Fruit fly (Drosophila melanogaster) whole organism, wandering third instar larva: Measurements from ENCODE around the gene CG31922.

Source experiments
- Abd-B ChIP-seq: fragments of >200 bp; optimal IDR thresholded peaks from 2 replicates; lab custom pipeline; 2017; ENCODE audit warnings: missing biosample characterization, missing genetic modification characterization
- CG32264 ChIP-seq: fragments of 200-800 bp; sonication (Bioruptor generic); optimal IDR thresholded peaks from 2 replicates; lab custom pipeline; 2016; ENCODE audit warnings: missing biosample characterization, missing genetic modification characterization
- CG9705 ChIP-seq: fragments of 200-800 bp; sonication (Bioruptor generic); optimal IDR thresholded peaks from 2 replicates; lab custom pipeline; 2018; ENCODE audit warnings: missing biosample characterization, mild to moderate bottlenecking, missing genetic modification characterization
- CrebA ChIP-seq: fragments of 200-800 bp; sonication (Bioruptor generic); optimal IDR thresholded peaks from 2 replicates; lab custom pipeline; 2016; ENCODE audit warnings: missing biosample characterization, mild to moderate bottlenecking, missing genetic modification characterization, borderline replicate concordance
- Dfd ChIP-seq: fragments of >200 bp; optimal IDR thresholded peaks from 2 replicates; lab custom pipeline; 2017; ENCODE audit warnings: missing biosample characterization, missing genetic modification characterization
- Dif ChIP-seq: fragments of 200-275, 200-300 bp; sonication (Bioruptor generic); optimal IDR thresholded peaks from 2 replicates; lab custom pipeline; 2018; ENCODE audit warnings: missing biosample characterization, missing genetic modification characterization; ENCODE audit not compliant: partially characterized antibody
- GATAd ChIP-seq: sonication (Bioruptor generic); optimal IDR thresholded peaks from 2 replicates; lab custom pipeline; 2016; ENCODE audit warnings: missing biosample characterization, missing genetic modification characterization
- HLH106 ChIP-seq: fragments of 200-800 bp; optimal IDR thresholded peaks from 3 replicates; lab custom pipeline; 2019; ENCODE audit warnings: missing biosample characterization, mild to moderate bottlenecking, missing genetic modification characterization, moderate library complexity
- Hnf4 ChIP-seq: fragments of 200-800 bp; sonication (Bioruptor generic); optimal IDR thresholded peaks from 2 replicates; lab custom pipeline; 2016; ENCODE audit warnings: missing biosample characterization, mild to moderate bottlenecking, missing genetic modification characterization
- Hr83 ChIP-seq: fragments of 200-300 bp; sonication (Bioruptor generic); optimal IDR thresholded peaks from 2 replicates; lab custom pipeline; 2016; ENCODE audit warnings: missing biosample characterization, mild to moderate bottlenecking, missing genetic modification characterization, moderate library complexity; ENCODE audit not compliant: poor library complexity, severe bottlenecking
- Jra ChIP-seq: sonication (Bioruptor generic); optimal IDR thresholded peaks from 2 replicates; lab custom pipeline; 2016; ENCODE audit warnings: missing biosample characterization, missing genetic modification characterization
- Mio ChIP-seq: sonication (Bioruptor generic); optimal IDR thresholded peaks from 2 replicates; lab custom pipeline; 2016; ENCODE audit warnings: missing biosample characterization, missing genetic modification characterization
- Myc ChIP-seq: fragments of >200 bp; optimal IDR thresholded peaks from 2 replicates; lab custom pipeline; 2017
- N ChIP-seq: fragments of >200 bp; optimal IDR thresholded peaks from 2 replicates; lab custom pipeline; 2018; ENCODE audit warnings: missing biosample characterization, missing external identifiers, missing genetic modification characterization
- OdsH ChIP-seq: fragments of 200-800 bp; sonication (Bioruptor generic); optimal IDR thresholded peaks from 2 replicates; lab custom pipeline; 2016; ENCODE audit warnings: missing biosample characterization, mild to moderate bottlenecking, missing genetic modification characterization
- Rel ChIP-seq, 2 experiments: fragments of 200-800 bp; sonication (Bioruptor generic) in 1 of 2; optimal IDR thresholded peaks; 2 replicates in 1 of 2; 3 replicates in 1 of 2; lab custom pipeline; 2016 to 2019; ENCODE audit warnings: mild to moderate bottlenecking in 2 of 2, missing biosample characterization in 2 of 2, missing genetic modification characterization in 2 of 2, moderate library complexity in 1 of 2
- Sp1 ChIP-seq: fragments of 200-800 bp; sonication (Bioruptor generic); optimal IDR thresholded peaks from 3 replicates; lab custom pipeline; 2019; ENCODE audit warnings: missing biosample characterization, mild to moderate bottlenecking, missing genetic modification characterization, moderate library complexity
- Vsx2 ChIP-seq: fragments of 200-300, 225-300 bp; sonication (Bioruptor generic); optimal IDR thresholded peaks from 2 replicates; lab custom pipeline; 2018; ENCODE audit warnings: missing biosample characterization, missing genetic modification characterization; ENCODE audit not compliant: partially characterized antibody
- br ChIP-seq: fragments of 200-800 bp; sonication (Bioruptor generic); optimal IDR thresholded peaks from 2 replicates; lab custom pipeline; 2016; ENCODE audit warnings: missing biosample characterization, missing genetic modification characterization
- brk ChIP-seq: fragments of 200-800 bp; sonication (Bioruptor generic); optimal IDR thresholded peaks from 2 replicates; lab custom pipeline; 2016; ENCODE audit warnings: missing biosample characterization, mild to moderate bottlenecking, missing genetic modification characterization
- dl ChIP-seq, 2 experiments: fragments of 175-275, 200-275 bp in 1 of 2; fragments of 200-275 bp in 1 of 2; sonication (Bioruptor generic); optimal IDR thresholded peaks; lab custom pipeline; 2018; ENCODE audit warnings: mild to moderate bottlenecking in 2 of 2, missing biosample characterization in 2 of 2, missing genetic modification characterization in 2 of 2, moderate library complexity in 2 of 2; ENCODE audit not compliant: partially characterized antibody in 2 of 2, insufficient read depth in 1 of 2
- dmrt93B ChIP-seq: fragments of 200-800 bp; sonication (Bioruptor generic); optimal IDR thresholded peaks from 2 replicates; lab custom pipeline; 2018; ENCODE audit warnings: missing biosample characterization, mild to moderate bottlenecking, missing genetic modification characterization
- dsf ChIP-seq: sonication (Bioruptor generic); optimal IDR thresholded peaks from 2 replicates; lab custom pipeline; 2016; ENCODE audit warnings: missing biosample characterization, missing genetic modification characterization, borderline replicate concordance
- ey ChIP-seq: fragments of 200-800 bp; sonication (Bioruptor generic); optimal IDR thresholded peaks from 2 replicates; lab custom pipeline; 2016; ENCODE audit warnings: missing biosample characterization, missing genetic modification characterization
- foxo ChIP-seq, 2 experiments: fragments of 200-800 bp; sonication (Bioruptor generic); optimal IDR thresholded peaks; 2 replicates in 1 of 2; 3 replicates in 1 of 2; lab custom pipeline; 2016 to 2017; ENCODE audit warnings: missing biosample characterization in 2 of 2, missing genetic modification characterization in 2 of 2
- fru ChIP-seq: fragments of 200-800 bp; sonication (Bioruptor generic); optimal IDR thresholded peaks from 3 replicates; lab custom pipeline; 2016; ENCODE audit warnings: missing biosample characterization, mild to moderate bottlenecking, missing genetic modification characterization
- h ChIP-seq: fragments of 200-800 bp; sonication (Bioruptor generic); optimal IDR thresholded peaks from 3 replicates; lab custom pipeline; 2016; ENCODE audit warnings: missing biosample characterization, mild to moderate bottlenecking, missing genetic modification characterization
- jim ChIP-seq: fragments of 175-275, 200-325 bp; sonication (Bioruptor generic); optimal IDR thresholded peaks from 2 replicates; lab custom pipeline; 2016; ENCODE audit warnings: missing biosample characterization, mild to moderate bottlenecking, missing genetic modification characterization
- lola ChIP-seq: fragments of >200 bp; optimal IDR thresholded peaks from 2 replicates; lab custom pipeline; 2017; ENCODE audit warnings: missing biosample characterization, missing genetic modification characterization
- pan ChIP-seq: fragments of >200 bp; optimal IDR thresholded peaks from 2 replicates; lab custom pipeline; 2017
- psq ChIP-seq: fragments of 200-800 bp; sonication (Bioruptor generic); optimal IDR thresholded peaks from 3 replicates; lab custom pipeline; 2017; ENCODE audit warnings: missing biosample characterization, mild to moderate bottlenecking, missing genetic modification characterization, moderate library complexity
- rgr ChIP-seq: fragments of 200-800 bp; sonication (Bioruptor generic); optimal IDR thresholded peaks from 3 replicates; lab custom pipeline; 2016; ENCODE audit warnings: missing biosample characterization, mild to moderate bottlenecking, missing genetic modification characterization
- sage ChIP-seq: fragments of 200-800 bp; sonication (Bioruptor generic); optimal IDR thresholded peaks from 2 replicates; lab custom pipeline; 2016; ENCODE audit warnings: missing biosample characterization, mild to moderate bottlenecking, missing genetic modification characterization
- sv ChIP-seq: fragments of 200-800 bp; sonication (Bioruptor generic); optimal IDR thresholded peaks from 3 replicates; lab custom pipeline; 2016; ENCODE audit warnings: missing biosample characterization, missing genetic modification characterization
- tai ChIP-seq: sonication (Bioruptor generic); optimal IDR thresholded peaks from 2 replicates; lab custom pipeline; 2016; ENCODE audit warnings: missing biosample characterization, missing genetic modification characterization

CG31922 gene

dm6 chr2L:1134011-1134743 lies 35.8 kb upstream of the CG31922 start, which contains the start of the genes Iris and CG4577:
Gene Iris (minus strand): TSS chr2L:1134098.
Gene CG4577 (plus strand): TSS chr2L:1134693.
- TF ChIP-seq brk (GFP tag; lab: Kevin White, UChicago) (no peak), ey (GFP tag; lab: Kevin White, UChicago) (no peak), sv (GFP tag; lab: Kevin White, UChicago) (no peak), dmrt93B (GFP tag; lab: Kevin White, UChicago) (no peak), lola (GFP tag; lab: Kevin White, UChicago) (no peak), Hnf4 (GFP tag; lab: Kevin White, UChicago) (no peak), jim (GFP tag; lab: Kevin White, UChicago) (no peak), CG32264 (no peak), HLH106 (tag; lab: Kevin White, UChicago) (no peak), Dif (GFP tag; lab: Kevin White, UChicago) (no peak), psq (GFP tag; lab: Kevin White, UChicago) (no peak), sage (no peak), br (GFP tag; lab: Kevin White, UChicago) (no peak), CrebA (GFP tag; lab: Kevin White, UChicago) (no peak), Sp1 (GFP tag; lab: Kevin White, UChicago) (no peak), Jra (GFP tag; lab: Kevin White, UChicago) (no peak), rgr (GFP tag; lab: Kevin White, UChicago) (no peak), Abd-B (no peak)
- TF ChIP-seq, all 38 proteins: peak for 0

dm6 chr2L:1135495-1135894 lies 34.5 kb upstream of the CG31922 start:
- TF ChIP-seq Sp1 (GFP tag; lab: Kevin White, UChicago): no peak
- no peak for TF ChIP-seq Mio (GFP tag; lab: Kevin White, UChicago)
- no peak for TF ChIP-seq Jra (GFP tag; lab: Kevin White, UChicago)
- no peak for TF ChIP-seq pan (lab: Kevin White, UChicago)
- no peak for TF ChIP-seq GATAd (GFP tag; lab: Kevin White, UChicago)
- TF ChIP-seq sv (GFP tag; lab: Kevin White, UChicago): no peak
- TF ChIP-seq Vsx2 (GFP tag; lab: Kevin White, UChicago): no peak
- no peak for TF ChIP-seq OdsH (GFP tag; lab: Kevin White, UChicago)
- no peak for TF ChIP-seq foxo (GFP tag; optimal IDR thresholded peaks at IDR 0.05; lab: Kevin White, UChicago)
- TF ChIP-seq HLH106 (tag; lab: Kevin White, UChicago): no peak
- no peak for TF ChIP-seq CG32264

- TF ChIP-seq Hr83 (GFP tag; lab: Kevin White, UChicago) (no peak), dsf (GFP tag; lab: Kevin White, UChicago) (no peak), sv (GFP tag; lab: Kevin White, UChicago) (no peak), tai (no peak), OdsH (GFP tag; lab: Kevin White, UChicago) (no peak), br (GFP tag; lab: Kevin White, UChicago) (no peak), Vsx2 (GFP tag; lab: Kevin White, UChicago) (no peak), Rel (GFP tag; optimal IDR thresholded peaks at IDR 0.05; lab: Kevin White, UChicago) (no peak), Rel (tag; optimal IDR thresholded peaks at IDR 0.05; lab: Kevin White, UChicago) (no peak), Dfd (no peak), brk (GFP tag; lab: Kevin White, UChicago) (no peak), h (no peak), Abd-B (no peak), Dif (GFP tag; lab: Kevin White, UChicago) (no peak), dmrt93B (GFP tag; lab: Kevin White, UChicago) (no peak), CrebA (GFP tag; lab: Kevin White, UChicago) (no peak)
Measured at dm6 chr2L:1136993-1137392, 33.0 kb upstream of the CG31922 start.

dm6 chr2L:1142730-1143281 lies 27.2 kb upstream of the CG31922 start, which contains the start of gene MFS3:
Gene MFS3 (plus strand): TSS chr2L:1143201.
- peak; percentile 44 for TF ChIP-seq Rel (GFP tag; optimal IDR thresholded peaks at IDR 0.05; lab: Kevin White, UChicago)
- peak; percentile 32 for TF ChIP-seq Rel (tag; optimal IDR thresholded peaks at IDR 0.05; lab: Kevin White, UChicago)
- no peak for TF ChIP-seq dl (GFP tag; optimal IDR thresholded peaks at IDR 0.05; lab: Kevin White, UChicago; ENCODE audit: insufficient read depth in 1 of 2, partially characterized antibody in 2 of 2)
- peak; percentile 22 for TF ChIP-seq psq (GFP tag; lab: Kevin White, UChicago)
- TF ChIP-seq N (GFP tag; lab: Kevin White, UChicago): no peak
- TF ChIP-seq Hnf4 (GFP tag; lab: Kevin White, UChicago): peak; percentile 35
- TF ChIP-seq fru (GFP tag; lab: Kevin White, UChicago): peak; percentile 29
- peak in 1 of 2 experiments; percentile 36 for TF ChIP-seq foxo (GFP tag; optimal IDR thresholded peaks at IDR 0.05; lab: Kevin White, UChicago)
- no peak for TF ChIP-seq Dfd
- TF ChIP-seq Myc (lab: Kevin White, UChicago): peak; percentile 40
- peak; percentile 35 for TF ChIP-seq Sp1 (GFP tag; lab: Kevin White, UChicago)
- TF ChIP-seq CrebA (GFP tag; lab: Kevin White, UChicago): no peak
- TF ChIP-seq sv (GFP tag; lab: Kevin White, UChicago): no peak
- TF ChIP-seq tai: no peak
- TF ChIP-seq brk (GFP tag; lab: Kevin White, UChicago): peak; percentile 35
- peak; percentile 15 for TF ChIP-seq Jra (GFP tag; lab: Kevin White, UChicago)
- TF ChIP-seq br (GFP tag; lab: Kevin White, UChicago): peak; percentile 47
- peak; percentile 7 for TF ChIP-seq Dif (GFP tag; lab: Kevin White, UChicago)
- peak; percentile 42 for TF ChIP-seq h
- peak; percentile 70 for TF ChIP-seq Vsx2 (GFP tag; lab: Kevin White, UChicago)
- peak; percentile 20 for TF ChIP-seq rgr (GFP tag; lab: Kevin White, UChicago)
- peak; percentile 27 for TF ChIP-seq CG9705 (GFP tag; lab: Kevin White, UChicago)
- peak; percentile 79 for TF ChIP-seq jim (GFP tag; lab: Kevin White, UChicago)
